Worm (Caenorhabditis elegans) whole organism, young adult: ENCODE data around the gene atg-2.
A peak's percentile ranks its signal among the peaks of the same experiment; 100 is the strongest.

Experiments used
- B0035.1 ChIP-seq: sonication (generic microtip); optimal IDR thresholded peaks from 2 replicates; lab custom pipeline; 2016; ENCODE audit warnings: missing genetic modification characterization, mild to moderate bottlenecking, missing compliant biosample characterization, missing genotype, missing genetic modification reagents
- B0336.3 ChIP-seq: fragments of 200-800 bp; sonication (Bioruptor generic); IDR thresholded peaks from 2 replicates; pipeline ENCODE4 v1.3.6; 2022; ENCODE audit warnings: missing genetic modification characterization, missing compliant biosample characterization
- C17E4.6 ChIP-seq: fragments of 200-800 bp; sonication (Bioruptor generic); IDR thresholded peaks from 2 replicates; pipeline ENCODE4 v1.3.6; 2022; ENCODE audit warnings: missing genetic modification reagents, missing genetic modification characterization, missing compliant biosample characterization
- F10E7.11 ChIP-seq: sonication (generic microtip); optimal IDR thresholded peaks from 2 replicates; lab custom pipeline; 2017; ENCODE audit warnings: mild to moderate bottlenecking, missing genetic modification characterization, moderate library complexity, missing compliant biosample characterization
- F49E8.2 ChIP-seq: sonication (generic microtip); optimal IDR thresholded peaks from 3 replicates; lab custom pipeline; 2017; ENCODE audit warnings: missing genetic modification characterization, mild to moderate bottlenecking, missing compliant biosample characterization, antibody characterized with exemption, moderate library complexity; ENCODE audit not compliant: insufficient read depth
- K11D2.4 ChIP-seq: fragments of 200-800 bp; sonication (Bioruptor generic); IDR thresholded peaks from 2 replicates; pipeline ENCODE4 v1.3.6; 2022; ENCODE audit warnings: missing genetic modification reagents, missing genetic modification characterization, missing compliant biosample characterization
- K12H6.12 ChIP-seq: fragments of 200-800 bp; sonication (Bioruptor generic); optimal IDR thresholded peaks from 2 replicates; lab custom pipeline; 2018; ENCODE audit warnings: mild to moderate bottlenecking, missing genetic modification characterization, missing compliant biosample characterization
- Y53G8AR.9 ChIP-seq: fragments of 200-800 bp; sonication (Bioruptor generic); conservative IDR thresholded peaks from 2 replicates; pipeline ENCODE4 v1.3.6; 2022; ENCODE audit warnings: missing genetic modification reagents, missing genetic modification characterization, missing compliant biosample characterization
- Y95B8A.8 ChIP-seq: fragments of 200-800 bp; sonication (Bioruptor generic); IDR thresholded peaks from 2 replicates; pipeline ENCODE4 v1.3.6; 2022; ENCODE audit warnings: missing genetic modification reagents, missing genetic modification characterization, missing compliant biosample characterization
- ZK185.1 ChIP-seq: sonication (generic microtip); optimal IDR thresholded peaks from 2 replicates; lab custom pipeline; 2016; ENCODE audit warnings: mild to moderate bottlenecking, missing genetic modification characterization, missing compliant biosample characterization; ENCODE audit not compliant: poor library complexity, severe bottlenecking
- ama-1 ChIP-seq, 3 experiments: fragments of 150-350 bp in 1 of 3; sonication (generic microtip) in 2 of 3; optimal IDR thresholded peaks; 2 replicates each; lab custom pipeline; 2014 to 2018; ENCODE audit warnings: missing biosample characterization in 2 of 3, missing genetic modification characterization in 2 of 3, missing genetic modification reagents in 2 of 3
- atf-7 ChIP-seq: sonication (generic microtip); optimal IDR thresholded peaks from 2 replicates; lab custom pipeline; 2017; ENCODE audit warnings: mild to moderate bottlenecking, missing genetic modification characterization, missing compliant biosample characterization
- bed-2 ChIP-seq: fragments of 200-800 bp; sonication (Bioruptor generic); IDR thresholded peaks from 2 replicates; pipeline ENCODE4 v1.3.6; 2022; ENCODE audit warnings: missing genetic modification reagents, missing genetic modification characterization, missing compliant biosample characterization
- cebp-2 ChIP-seq: fragments of 200-800 bp; sonication (Bioruptor generic); IDR thresholded peaks from 2 replicates; pipeline ENCODE4 v1.3.6; 2022; ENCODE audit warnings: missing genetic modification characterization, missing compliant biosample characterization
- ceh-100 ChIP-seq: fragments of 200-800 bp; sonication (Bioruptor generic); IDR thresholded peaks from 2 replicates; pipeline ENCODE4 v1.3.6; 2022; ENCODE audit warnings: missing genetic modification reagents, missing genetic modification characterization, missing compliant biosample characterization
- ceh-79 ChIP-seq: sonication (generic microtip); optimal IDR thresholded peaks from 2 replicates; lab custom pipeline; 2017; ENCODE audit warnings: mild to moderate bottlenecking, missing genetic modification characterization, missing compliant biosample characterization
- ceh-91 ChIP-seq: fragments of 200-800 bp; sonication (Bioruptor generic); IDR thresholded peaks from 2 replicates; pipeline ENCODE4 v1.3.6; 2022; ENCODE audit warnings: missing genetic modification reagents, missing genetic modification characterization, missing compliant biosample characterization
- dpl-1 ChIP-seq: fragments of 150-350 bp; optimal IDR thresholded peaks from 2 replicates; lab custom pipeline; 2014; ENCODE audit warnings: missing biosample characterization, missing genetic modification reagents, missing genetic modification characterization
- egrh-3 ChIP-seq: fragments of 200-800 bp; sonication (Bioruptor generic); IDR thresholded peaks from 2 replicates; pipeline ENCODE4 v1.3.6; 2022; ENCODE audit warnings: missing genetic modification reagents, missing genetic modification characterization, missing compliant biosample characterization
- ekl-4 ChIP-seq: fragments of 200-800 bp; sonication (Bioruptor generic); IDR thresholded peaks from 2 replicates; pipeline ENCODE4 v1.3.6; 2022; ENCODE audit warnings: missing genetic modification reagents, missing genetic modification characterization, missing compliant biosample characterization
- ets-4 ChIP-seq: fragments of 200-800 bp; sonication (Bioruptor generic); optimal IDR thresholded peaks from 2 replicates; lab custom pipeline; 2018; ENCODE audit warnings: mild to moderate bottlenecking, missing genetic modification characterization, missing compliant biosample characterization
- let-526 ChIP-seq: fragments of 200-800 bp; sonication (Bioruptor generic); IDR thresholded peaks from 2 replicates; pipeline ENCODE4 v1.3.6; 2022; ENCODE audit warnings: missing genetic modification reagents, missing genetic modification characterization, missing compliant biosample characterization
- let-607 ChIP-seq, 2 experiments: fragments of 200-800 bp in 1 of 2; sonication (Bioruptor generic) in 1 of 2; sonication (generic microtip) in 1 of 2; optimal IDR thresholded peaks; 2 replicates each; lab custom pipeline; 2016 to 2018; ENCODE audit warnings: mild to moderate bottlenecking in 2 of 2, missing compliant biosample characterization in 2 of 2, missing genetic modification characterization in 2 of 2, moderate library complexity in 2 of 2, missing genotype in 1 of 2
- lin-40 ChIP-seq: sonication (generic microtip); optimal IDR thresholded peaks from 2 replicates; lab custom pipeline; 2016; ENCODE audit warnings: missing genetic modification characterization, mild to moderate bottlenecking, missing compliant biosample characterization, missing genotype, missing genetic modification reagents
- lsy-27 ChIP-seq: sonication (generic microtip); optimal IDR thresholded peaks from 2 replicates; lab custom pipeline; 2017; ENCODE audit warnings: missing genetic modification characterization, mild to moderate bottlenecking, missing compliant biosample characterization, antibody characterized with exemption, missing genotype, borderline replicate concordance; ENCODE audit not compliant: insufficient read depth
- madf-8 ChIP-seq: fragments of 200-800 bp; sonication (Bioruptor generic); conservative IDR thresholded peaks from 2 replicates; pipeline ENCODE4 v1.3.6; 2022; ENCODE audit warnings: missing genetic modification reagents, missing genetic modification characterization, missing compliant biosample characterization
- nfyb-1 ChIP-seq: fragments of 200-800 bp; sonication (Bioruptor generic); IDR thresholded peaks from 2 replicates; pipeline ENCODE4 v1.3.6; 2022; ENCODE audit warnings: missing genetic modification reagents, missing genetic modification characterization, missing compliant biosample characterization
- nhr-80 ChIP-seq: sonication (generic microtip); optimal IDR thresholded peaks from 2 replicates; lab custom pipeline; 2016; ENCODE audit warnings: missing genetic modification characterization, missing compliant biosample characterization
- pha-4 ChIP-seq: fragments of 150-350 bp; sonication (generic microtip); optimal IDR thresholded peaks from 2 replicates; lab custom pipeline; 2014; ENCODE audit warnings: missing biosample characterization, missing genetic modification reagents, missing genetic modification characterization
- rec-8 ChIP-seq, 2 experiments: sonication (generic microtip); optimal IDR thresholded peaks; 2 replicates each; lab custom pipeline; 2016; ENCODE audit warnings: mild to moderate bottlenecking in 2 of 2, missing genetic modification characterization in 2 of 2, missing genetic modification reagents in 2 of 2, missing genotype in 2 of 2, missing biosample characterization in 1 of 2, missing compliant biosample characterization in 1 of 2, moderate library complexity in 1 of 2
- repo-1 ChIP-seq: sonication (generic microtip); optimal IDR thresholded peaks from 2 replicates; lab custom pipeline; 2017; ENCODE audit warnings: mild to moderate bottlenecking, missing genetic modification characterization, missing compliant biosample characterization
- sdz-38 ChIP-seq: sonication (generic microtip); optimal IDR thresholded peaks from 2 replicates; lab custom pipeline; 2016; ENCODE audit warnings: missing genotype, missing genetic modification characterization, missing compliant biosample characterization
- snpc-1.3 ChIP-seq: sonication (generic microtip); optimal IDR thresholded peaks from 2 replicates; lab custom pipeline; 2017; ENCODE audit warnings: missing genetic modification characterization, mild to moderate bottlenecking, missing compliant biosample characterization, antibody characterized with exemption, moderate library complexity, missing genotype, missing genetic modification reagents; ENCODE audit not compliant: insufficient read depth
- snpc-4 ChIP-seq, 5 experiments: fragments of 150-350 bp in 1 of 5; sonication (generic microtip) in 4 of 5; optimal IDR thresholded peaks; 2 replicates each; lab custom pipeline; 2014 to 2018; ENCODE audit warnings: missing genetic modification characterization in 5 of 5, missing biosample characterization in 3 of 5, antibody characterized with exemption in 2 of 5, mild to moderate bottlenecking in 2 of 5, missing compliant biosample characterization in 2 of 5, missing genotype in 2 of 5, moderate library complexity in 2 of 5, missing genetic modification reagents in 1 of 5
- somi-1 ChIP-seq: fragments of 200-800 bp; sonication (Bioruptor generic); optimal IDR thresholded peaks from 2 replicates; lab custom pipeline; 2018; ENCODE audit warnings: mild to moderate bottlenecking, missing genetic modification characterization, missing compliant biosample characterization
- ztf-22 ChIP-seq: fragments of 200-800 bp; sonication (Bioruptor generic); optimal IDR thresholded peaks from 2 replicates; lab custom pipeline; 2018; ENCODE audit warnings: mild to moderate bottlenecking, missing genetic modification characterization, moderate library complexity, missing compliant biosample characterization
- ztf-6 ChIP-seq: fragments of 200-800 bp; sonication (Bioruptor generic); IDR thresholded peaks from 2 replicates; pipeline ENCODE4 v1.3.6; 2022; ENCODE audit warnings: missing genetic modification reagents, missing genetic modification characterization, missing compliant biosample characterization

atg-2 gene

DNA sequence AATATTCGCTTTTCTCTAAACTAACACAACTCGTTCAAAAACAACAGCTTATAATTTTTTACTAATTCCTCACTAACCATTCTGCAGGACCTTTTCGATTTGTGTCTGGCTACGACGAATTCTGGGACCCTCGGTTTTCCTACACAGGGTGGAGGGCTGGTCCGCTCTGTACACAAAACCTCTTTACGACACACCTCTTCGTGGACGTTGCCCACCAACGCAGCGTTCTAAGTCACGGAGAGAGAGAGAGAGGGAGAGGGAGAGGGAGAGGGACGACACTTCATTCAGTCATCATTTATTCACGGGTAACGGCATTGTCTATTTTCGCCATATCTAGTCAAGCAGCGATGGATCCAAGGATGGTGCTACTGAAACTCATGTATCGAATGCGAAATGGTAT lies at the start of gene atg-2:
Gene atg-2, plus strand, starts transcription at position 301 of the 400 bp plus-strand sequence.
- no peak for TF ChIP-seq F10E7.11 (tag; lab: Kevin White, UChicago)
- no peak for TF ChIP-seq let-526 (GFP tag; lab: Robert Waterston, UW)
- TF ChIP-seq rec-8 (tag; optimal IDR thresholded peaks at IDR 0.05; lab: Kevin White, UChicago), result no peak
- TF ChIP-seq lsy-27 (tag; lab: Kevin White, UChicago), result no peak
- no peak for TF ChIP-seq cebp-2
- TF ChIP-seq Y95B8A.8 (GFP tag; lab: Robert Waterston, UW), result no peak
- TF ChIP-seq K12H6.12, result no peak
- no peak for TF ChIP-seq egrh-3
- no peak for TF ChIP-seq bed-2 (GFP tag; lab: Robert Waterston, UW)
- TF ChIP-seq sdz-38 (tag; lab: Kevin White, UChicago), result no peak
- no peak for TF ChIP-seq ama-1 (optimal IDR thresholded peaks at IDR 0.05; lab: Kevin White, UChicago)
- TF ChIP-seq ama-1 (GFP tag; optimal IDR thresholded peaks at IDR 0.05; lab: Kevin White, UChicago), result no peak
- TF ChIP-seq snpc-1.3 (tag; lab: Kevin White, UChicago), result no peak

DNA sequence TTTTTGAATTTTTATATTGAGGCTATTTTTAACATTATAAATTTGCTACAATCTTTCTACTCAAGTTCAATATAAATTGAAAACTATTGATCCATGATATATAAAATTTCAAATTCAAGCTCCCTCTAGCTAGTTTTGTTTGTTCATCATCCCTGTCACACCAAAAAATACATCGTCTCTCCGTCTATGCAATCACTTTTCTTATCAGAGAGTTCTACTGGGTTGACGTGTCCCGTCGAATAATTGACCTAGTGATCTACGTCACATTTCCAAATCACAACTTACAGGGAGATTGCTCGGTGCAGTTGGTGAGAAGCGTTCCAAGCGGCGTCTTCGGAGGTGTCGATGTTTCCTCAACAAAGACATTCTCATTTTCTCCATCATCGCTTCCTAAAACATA lies 45.4 kb upstream of the atg-2 start:
- TF ChIP-seq nhr-80 (tag; lab: Kevin White, UChicago), result peak; percentile 47
- TF ChIP-seq B0336.3 (GFP tag; lab: Robert Waterston, UW), result no peak
- no peak for TF ChIP-seq K11D2.4 (GFP tag; lab: Robert Waterston, UW)
- no peak for TF ChIP-seq madf-8 (GFP tag; lab: Robert Waterston, UW)
- no peak for TF ChIP-seq repo-1 (tag; lab: Kevin White, UChicago)
- TF ChIP-seq ets-4 (GFP tag; lab: Kevin White, UChicago), result no peak
- no peak for TF ChIP-seq C17E4.6 (GFP tag; lab: Robert Waterston, UW)
- TF ChIP-seq ceh-91 (GFP tag; lab: Robert Waterston, UW), result no peak
- TF ChIP-seq ztf-22 (GFP tag; lab: Kevin White, UChicago), result no peak
- TF ChIP-seq Y53G8AR.9 (GFP tag; lab: Robert Waterston, UW), result no peak
- TF ChIP-seq ceh-100 (GFP tag; lab: Robert Waterston, UW), result no peak
- no peak for TF ChIP-seq dpl-1 (GFP tag; lab: Kevin White, UChicago)
- TF ChIP-seq ztf-6, result no peak
- no peak for TF ChIP-seq lin-40 (tag; lab: Kevin White, UChicago)
- peak in 1 of 2 experiments; percentile 21 for TF ChIP-seq let-607 (tag; optimal IDR thresholded peaks at IDR 0.05; lab: Kevin White, UChicago)
- TF ChIP-seq ekl-4 (GFP tag; lab: Robert Waterston, UW), result no peak

DNA sequence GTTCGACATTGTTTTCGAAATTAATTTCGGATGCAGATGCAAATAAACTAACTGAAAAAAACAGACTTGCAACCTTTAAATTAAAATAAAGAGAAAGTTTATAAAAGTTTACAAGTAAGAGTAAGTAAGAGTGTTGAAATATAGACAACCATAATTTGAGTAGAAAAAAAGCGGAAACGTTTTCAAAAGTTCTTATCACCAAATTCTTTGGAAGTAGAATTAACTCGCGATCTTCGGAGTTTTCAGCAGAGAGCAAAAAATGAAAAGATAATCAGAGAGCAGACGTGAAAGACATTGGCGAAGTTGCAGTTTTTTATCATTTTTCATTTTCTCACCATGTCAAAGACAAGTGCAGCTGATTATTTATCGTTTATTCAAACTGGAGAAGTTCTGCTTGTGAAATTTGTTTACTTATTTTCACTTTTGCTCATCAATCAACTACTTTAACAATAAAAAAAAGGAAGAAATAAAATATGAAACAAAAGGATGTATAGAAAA lies 44.8 kb upstream of the atg-2 start, which contains the start of gene abts-4:
Gene abts-4, minus strand, starts transcription at position 51 of the 498 bp plus-strand sequence.
- TF ChIP-seq pha-4, result peak; percentile 2
- peak; percentile 11 for TF ChIP-seq nhr-80 (tag; lab: Kevin White, UChicago)
- no peak for TF ChIP-seq ceh-100 (GFP tag; lab: Robert Waterston, UW)
- no peak for TF ChIP-seq C17E4.6 (GFP tag; lab: Robert Waterston, UW)
- no peak for TF ChIP-seq snpc-1.3 (tag; lab: Kevin White, UChicago)

DNA sequence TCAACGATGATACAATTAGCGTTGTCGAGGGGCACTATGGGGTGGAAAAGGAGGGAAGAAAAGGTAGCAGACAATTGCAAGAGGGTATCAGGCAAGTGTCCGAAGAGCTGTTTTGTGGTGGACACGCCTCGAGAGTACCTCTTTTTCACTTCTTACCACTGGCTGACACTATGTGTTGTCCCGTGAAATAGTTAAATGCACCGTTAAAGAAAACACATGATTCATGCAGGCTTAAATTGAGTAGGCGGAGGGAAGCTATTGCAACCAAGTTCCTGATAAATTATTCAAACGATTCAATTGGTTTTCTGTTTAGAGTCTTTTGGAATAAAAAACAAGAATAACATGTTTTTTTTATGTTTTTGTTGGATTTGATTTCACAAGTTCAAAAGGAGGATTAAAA lies 28.5 kb upstream of the atg-2 start, which contains the start of gene irk-1:
Gene irk-1, minus strand, starts transcription at position 101 of the 400 bp plus-strand sequence.
- no peak for TF ChIP-seq snpc-4 (GFP tag; optimal IDR thresholded peaks at IDR 0.05; lab: Kevin White, UChicago)
- no peak for TF ChIP-seq snpc-4 (tag; optimal IDR thresholded peaks at IDR 0.05; lab: Kevin White, UChicago)
- TF ChIP-seq atf-7 (tag; lab: Kevin White, UChicago), result no peak
- TF ChIP-seq Y95B8A.8 (GFP tag; lab: Robert Waterston, UW), result no peak
- no peak for TF ChIP-seq ceh-79 (tag; lab: Kevin White, UChicago)
- TF ChIP-seq F49E8.2 (tag; lab: Kevin White, UChicago), result no peak
- no peak for TF ChIP-seq somi-1 (GFP tag; lab: Kevin White, UChicago)
- TF ChIP-seq ZK185.1 (tag; lab: Kevin White, UChicago), result no peak
- TF ChIP-seq nfyb-1 (GFP tag; lab: Robert Waterston, UW), result no peak
- TF ChIP-seq B0035.1, result no peak
- TF ChIP-seq B0336.3 (GFP tag; lab: Robert Waterston, UW), result no peak
